Fruit fly (Drosophila melanogaster) whole organism, embryonic: ENCODE measurements around the gene AP-2alpha.

Experiments
- CG14014 ChIP-seq: fragments of 200-800 bp; sonication (Bioruptor generic); IDR thresholded peaks from 2 replicates; pipeline ENCODE4 v1.3.6; 2022; ENCODE audit warnings: missing biosample characterization, missing genetic modification characterization
- CG16779 ChIP-seq: fragments of 200-800 bp; sonication (Bioruptor generic); IDR thresholded peaks from 2 replicates; pipeline ENCODE4 v1.3.6; 2022; ENCODE audit warnings: missing biosample characterization, missing genetic modification characterization
- CG16813 ChIP-seq: fragments of 200-800 bp; sonication (Bioruptor generic); IDR thresholded peaks from 3 replicates; pipeline ENCODE4 v1.3.6; 2022; ENCODE audit warnings: missing biosample characterization, missing genetic modification characterization; ENCODE audit not compliant: partially characterized antibody
- CG16815 ChIP-seq: fragments of 200-800 bp; sonication (Bioruptor generic); optimal IDR thresholded peaks from 3 replicates; lab custom pipeline; 2017; ENCODE audit warnings: missing biosample characterization, mild to moderate bottlenecking, missing genetic modification characterization
- CG17186 ChIP-seq: fragments of 200-800 bp; sonication (Bioruptor generic); optimal IDR thresholded peaks from 3 replicates; lab custom pipeline; 2017; ENCODE audit warnings: missing biosample characterization, missing genetic modification reagents, missing genetic modification characterization
- CG17328 ChIP-seq: fragments of 200-800 bp; sonication (Bioruptor generic); IDR thresholded peaks from 2 replicates; pipeline ENCODE4 v1.3.6; 2022; ENCODE audit warnings: missing biosample characterization, missing genetic modification characterization
- CG17568 ChIP-seq: fragments of 200-800 bp; sonication (Bioruptor generic); optimal IDR thresholded peaks from 2 replicates; lab custom pipeline; 2018; ENCODE audit warnings: missing biosample characterization, mild to moderate bottlenecking, missing genetic modification characterization, moderate library complexity
- CG2116 ChIP-seq: fragments of 200-800 bp; sonication (Bioruptor generic); optimal IDR thresholded peaks from 3 replicates; lab custom pipeline; 2018; ENCODE audit warnings: missing biosample characterization, mild to moderate bottlenecking, missing genetic modification characterization
- CG2120 ChIP-seq: fragments of 200-800 bp; sonication (Bioruptor generic); optimal IDR thresholded peaks from 3 replicates; lab custom pipeline; 2016; ENCODE audit warnings: missing biosample characterization, missing genetic modification characterization
- CG2199 ChIP-seq: fragments of 200-800 bp; sonication (Bioruptor generic); IDR thresholded peaks from 3 replicates; pipeline ENCODE4 v1.3.6; 2022; ENCODE audit warnings: missing biosample characterization, missing genetic modification characterization
- CG32772 ChIP-seq: fragments of 200-800 bp; sonication (Bioruptor generic); IDR thresholded peaks from 2 replicates; pipeline ENCODE4 v1.3.6; 2022; ENCODE audit warnings: missing biosample characterization, missing genetic modification characterization
- CG4328 ChIP-seq: fragments of 200-800 bp; sonication (Bioruptor generic); optimal IDR thresholded peaks from 3 replicates; lab custom pipeline; 2017; ENCODE audit warnings: missing biosample characterization, missing genetic modification reagents, missing genetic modification characterization
- CG4617 ChIP-seq: fragments of 200-800 bp; sonication (Bioruptor generic); optimal IDR thresholded peaks from 3 replicates; lab custom pipeline; 2016; ENCODE audit warnings: missing biosample characterization, missing genetic modification characterization, borderline replicate concordance
- CG4854 ChIP-seq: fragments of 200-800 bp; sonication (Bioruptor generic); optimal IDR thresholded peaks from 2 replicates; lab custom pipeline; 2016; ENCODE audit warnings: missing biosample characterization, missing genetic modification characterization, inconsistent platforms
- CG6854 ChIP-seq: fragments of 200-800 bp; sonication (Bioruptor generic); optimal IDR thresholded peaks from 3 replicates; lab custom pipeline; 2017; ENCODE audit warnings: missing biosample characterization, mild to moderate bottlenecking, missing genetic modification characterization
- CG8290 ChIP-seq, 3 experiments: fragments of 200-800 bp; sonication (Bioruptor generic); optimal IDR thresholded peaks; 2 replicates each; lab custom pipeline; 2016 to 2019; ENCODE audit warnings: missing biosample characterization in 3 of 3, missing genetic modification characterization in 3 of 3, mild to moderate bottlenecking in 2 of 3, moderate library complexity in 1 of 3
- D19A ChIP-seq: fragments of 200-800 bp; optimal IDR thresholded peaks from 3 replicates; lab custom pipeline; 2019; ENCODE audit warnings: missing biosample characterization, mild to moderate bottlenecking, missing genetic modification characterization, moderate library complexity
- D19B ChIP-seq: fragments of 200-800 bp; sonication (Bioruptor generic); optimal IDR thresholded peaks from 2 replicates; lab custom pipeline; 2017; ENCODE audit warnings: missing biosample characterization, mild to moderate bottlenecking, missing genetic modification characterization
- Drgx ChIP-seq: fragments of 200-800 bp; sonication (Bioruptor generic); IDR thresholded peaks from 2 replicates; pipeline ENCODE4 v1.3.6; 2022; ENCODE audit warnings: missing biosample characterization, missing genetic modification characterization
- HHEX ChIP-seq: fragments of 200-800 bp; sonication (Bioruptor generic); optimal IDR thresholded peaks from 3 replicates; lab custom pipeline; 2017; ENCODE audit warnings: missing biosample characterization, mild to moderate bottlenecking, missing genetic modification characterization, missing genetic modification reagents
- Hmx ChIP-seq: fragments of 200-800 bp; sonication (Bioruptor generic); optimal IDR thresholded peaks from 2 replicates; lab custom pipeline; 2016; ENCODE audit warnings: missing biosample characterization, missing genetic modification characterization
- Hr51 ChIP-seq, 2 experiments: fragments of 200-800 bp; sonication (Bioruptor generic); optimal IDR thresholded peaks; 2 replicates in 1 of 2; 3 replicates in 1 of 2; lab custom pipeline; 2016 to 2018; ENCODE audit warnings: missing biosample characterization in 2 of 2, missing genetic modification characterization in 2 of 2, mild to moderate bottlenecking in 1 of 2, moderate library complexity in 1 of 2
- Lhr ChIP-seq: fragments of 200-800 bp; sonication (Bioruptor generic); optimal IDR thresholded peaks from 3 replicates; lab custom pipeline; 2017; ENCODE audit warnings: mild to moderate bottlenecking, missing biosample characterization, missing genetic modification reagents, missing genetic modification characterization
- MESR4 ChIP-seq: fragments of 200-800 bp; sonication (Bioruptor generic); optimal IDR thresholded peaks from 2 replicates; lab custom pipeline; 2018; ENCODE audit warnings: missing biosample characterization, mild to moderate bottlenecking, missing genetic modification characterization, moderate library complexity
- Mrtf ChIP-seq: fragments of 200-800 bp; sonication (Bioruptor generic); IDR thresholded peaks from 3 replicates; pipeline ENCODE4 v1.3.6; 2022; ENCODE audit warnings: missing biosample characterization, missing genetic modification characterization
- PHDP ChIP-seq: fragments of 200-800 bp; sonication (Bioruptor generic); optimal IDR thresholded peaks from 3 replicates; lab custom pipeline; 2018; ENCODE audit warnings: missing biosample characterization, mild to moderate bottlenecking, missing genetic modification characterization, moderate library complexity
- Ravus ChIP-seq: fragments of 200-800 bp; sonication (Bioruptor generic); IDR thresholded peaks from 2 replicates; pipeline ENCODE4 v1.3.6; 2022; ENCODE audit warnings: missing biosample characterization, missing genetic modification characterization
- Sox100B ChIP-seq: fragments of 200-800 bp; sonication (Bioruptor generic); optimal IDR thresholded peaks from 3 replicates; lab custom pipeline; 2018; ENCODE audit warnings: missing biosample characterization, mild to moderate bottlenecking, missing genetic modification characterization
- Tbp ChIP-seq: fragments of >200 bp; optimal IDR thresholded peaks from 2 replicates; lab custom pipeline; 2018; ENCODE audit warnings: missing biosample characterization, missing genetic modification characterization
- Vsx1 ChIP-seq: fragments of 200-800 bp; sonication (Bioruptor generic); optimal IDR thresholded peaks from 2 replicates; lab custom pipeline; 2017; ENCODE audit warnings: missing biosample characterization, mild to moderate bottlenecking, missing genetic modification characterization, missing genetic modification reagents
- ase ChIP-seq: fragments of 200-800 bp; sonication (Bioruptor generic); IDR thresholded peaks from 3 replicates; pipeline ENCODE4 v1.3.6; 2022; ENCODE audit warnings: missing biosample characterization, missing genetic modification characterization
- chinmo ChIP-seq: fragments of 200-800 bp; sonication (Bioruptor generic); IDR thresholded peaks from 4 replicates; pipeline ENCODE4 v1.3.6; 2022; ENCODE audit warnings: missing biosample characterization, missing genetic modification characterization; ENCODE audit not compliant: partially characterized antibody
- ci ChIP-seq: fragments of 200-800 bp; sonication (Bioruptor generic); IDR thresholded peaks from 3 replicates; pipeline ENCODE4 v1.3.6; 2022; ENCODE audit warnings: missing biosample characterization, missing genetic modification characterization
- dmrt99B ChIP-seq: fragments of 200-800 bp; sonication (Bioruptor generic); optimal IDR thresholded peaks from 2 replicates; lab custom pipeline; 2018; ENCODE audit warnings: missing biosample characterization, mild to moderate bottlenecking, missing genetic modification characterization, moderate library complexity
- en ChIP-seq: fragments of 200-800 bp; sonication (Bioruptor generic); optimal IDR thresholded peaks from 2 replicates; lab custom pipeline; 2016; ENCODE audit warnings: missing biosample characterization, missing genetic modification characterization
- gro ChIP-seq: fragments of 200-800 bp; sonication (Bioruptor generic); optimal IDR thresholded peaks from 2 replicates; lab custom pipeline; 2016; ENCODE audit warnings: missing biosample characterization, missing genetic modification characterization
- h ChIP-seq: fragments of >200 bp; optimal IDR thresholded peaks from 2 replicates; lab custom pipeline; 2017
- kay ChIP-seq: fragments of 200-800 bp; sonication (Bioruptor generic); optimal IDR thresholded peaks from 2 replicates; lab custom pipeline; 2016; ENCODE audit warnings: missing biosample characterization, missing genetic modification characterization
- nerfin-2 ChIP-seq: fragments of 200-800 bp; sonication (Bioruptor generic); IDR thresholded peaks from 2 replicates; pipeline ENCODE4 v1.3.6; 2022; ENCODE audit warnings: missing biosample characterization, missing genetic modification characterization; ENCODE audit not compliant: partially characterized antibody
- pb ChIP-seq: fragments of 200-800 bp; sonication (Bioruptor generic); optimal IDR thresholded peaks from 3 replicates; lab custom pipeline; 2016; ENCODE audit warnings: missing biosample characterization, missing genetic modification characterization
- schlank ChIP-seq: fragments of 200-800 bp; sonication (Bioruptor generic); optimal IDR thresholded peaks from 2 replicates; lab custom pipeline; 2018; ENCODE audit warnings: missing biosample characterization, mild to moderate bottlenecking, missing genetic modification characterization
- shn ChIP-seq: fragments of 200-800 bp; sonication (Bioruptor generic); optimal IDR thresholded peaks from 3 replicates; lab custom pipeline; 2016; ENCODE audit warnings: missing biosample characterization, missing genetic modification characterization
- slou ChIP-seq: fragments of 200-800 bp; sonication (Bioruptor generic); optimal IDR thresholded peaks from 3 replicates; lab custom pipeline; 2016; ENCODE audit warnings: missing biosample characterization, missing genetic modification characterization
- slp2 ChIP-seq: fragments of 200-800 bp; sonication (Bioruptor generic); optimal IDR thresholded peaks from 2 replicates; lab custom pipeline; 2016; ENCODE audit warnings: missing biosample characterization, missing genetic modification characterization
- toy ChIP-seq: fragments of 200-800 bp; sonication (Bioruptor generic); IDR thresholded peaks from 2 replicates; pipeline ENCODE4 v1.3.6; 2022; ENCODE audit warnings: missing biosample characterization, missing genetic modification characterization
- unc-4 ChIP-seq: fragments of 200-800 bp; sonication (Bioruptor generic); IDR thresholded peaks from 2 replicates; pipeline ENCODE4 v1.3.6; 2022; ENCODE audit warnings: missing biosample characterization, missing genetic modification characterization; ENCODE audit not compliant: partially characterized antibody
- vvl ChIP-seq: fragments of 200-800 bp; sonication (Bioruptor generic); IDR thresholded peaks from 2 replicates; pipeline ENCODE4 v1.3.6; 2022; ENCODE audit warnings: missing biosample characterization, missing genetic modification characterization
- wor ChIP-seq: fragments of 200-800 bp; sonication (Bioruptor generic); IDR thresholded peaks from 2 replicates; pipeline ENCODE4 v1.3.6; 2022; ENCODE audit warnings: missing biosample characterization, missing genetic modification characterization
- z ChIP-seq: fragments of 200-800 bp; sonication (Bioruptor generic); IDR thresholded peaks from 3 replicates; pipeline ENCODE4 v1.3.6; 2022; ENCODE audit warnings: missing biosample characterization, missing genetic modification characterization

AP-2alpha gene

DNA sequence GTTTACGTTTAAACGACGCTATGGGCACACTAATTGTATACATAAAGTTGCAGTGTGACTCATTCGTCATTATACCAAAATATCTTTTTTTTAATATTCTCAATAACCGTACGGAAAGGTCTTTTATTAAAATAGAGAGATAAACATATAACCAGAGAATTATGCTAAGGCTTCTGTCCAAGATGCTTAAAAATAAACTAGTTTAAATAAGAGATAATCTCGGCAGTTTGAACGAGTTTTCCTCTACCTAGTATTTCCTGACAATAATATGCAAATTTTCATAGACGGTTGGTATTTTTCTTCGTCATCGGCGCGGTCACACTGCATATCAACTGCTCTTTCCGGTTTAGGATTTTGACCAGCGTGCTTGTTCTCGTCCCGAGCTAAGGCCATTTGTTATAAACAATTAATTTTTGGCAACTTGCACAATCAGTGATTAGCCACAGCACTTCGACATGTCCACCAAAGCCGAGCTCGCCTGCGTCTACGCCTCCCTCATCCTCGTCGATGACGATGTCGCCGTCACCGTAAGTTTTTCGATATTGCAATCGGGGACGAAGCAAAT is 5.1 kb upstream of the AP-2alpha start, which contains the start of the genes CG13690 and RpLP1 (continued):
- TF ChIP-seq unc-4 (GFP tag; lab: Robert Waterston, UW) = no peak
- TF ChIP-seq CG2199 (GFP tag; lab: Robert Waterston, UW) = no peak
- peak; percentile 92 for TF ChIP-seq ci (GFP tag; lab: Robert Waterston, UW)
- peak; percentile 88 for TF ChIP-seq CG2116 (GFP tag; lab: Kevin White, UChicago)
- TF ChIP-seq CG6854 (GFP tag; lab: Kevin White, UChicago) = peak; percentile 64
- TF ChIP-seq Mrtf (GFP tag; lab: Robert Waterston, UW) = no peak
- peak; percentile 85 for TF ChIP-seq Vsx1
- peak; percentile 56 for TF ChIP-seq CG8290 (GFP tag; optimal IDR thresholded peaks at IDR 0.05; lab: Kevin White, UChicago)
- peak; percentile 41 to 85 for TF ChIP-seq CG8290 (tag; optimal IDR thresholded peaks at IDR 0.05; lab: Kevin White, UChicago)
- peak; percentile 86 for TF ChIP-seq Sox100B (GFP tag; lab: Kevin White, UChicago)
- no peak for TF ChIP-seq wor
- TF ChIP-seq Hr51 (GFP tag; optimal IDR thresholded peaks at IDR 0.05; lab: Kevin White, UChicago) = peak; percentile 39 to 72
- peak; percentile 62 for TF ChIP-seq gro (GFP tag; lab: Kevin White, UChicago)
- TF ChIP-seq Drgx = no peak
- no peak; the same call in 2 of the 3 replicates for TF ChIP-seq CG16813 (GFP tag; lab: Robert Waterston, UW)
- TF ChIP-seq dmrt99B (tag; lab: Kevin White, UChicago) = peak; percentile 58
- peak; percentile 83 for TF ChIP-seq CG17186 (GFP tag; lab: Kevin White, UChicago)
- TF ChIP-seq toy (GFP tag; lab: Robert Waterston, UW) = no peak
- peak; percentile 99 for TF ChIP-seq MESR4 (GFP tag; lab: Kevin White, UChicago)
- no peak for TF ChIP-seq CG32772 (GFP tag; lab: Robert Waterston, UW)
- no peak for TF ChIP-seq h
- TF ChIP-seq Hmx (GFP tag; lab: Kevin White, UChicago) = no peak
- peak; percentile 84 for TF ChIP-seq Lhr (GFP tag; lab: Kevin White, UChicago)
- TF ChIP-seq CG4854 (GFP tag; lab: Kevin White, UChicago) = peak; percentile 34
- peak; percentile 31 for TF ChIP-seq D19B (GFP tag; lab: Kevin White, UChicago)
- TF ChIP-seq vvl (GFP tag; lab: Robert Waterston, UW) = peak; percentile 94
- TF ChIP-seq en (GFP tag; lab: Kevin White, UChicago) = peak; percentile 72
- peak; percentile 80 for TF ChIP-seq CG17568 (GFP tag; lab: Kevin White, UChicago)
- TF ChIP-seq slp2 (GFP tag; lab: Kevin White, UChicago) = peak; percentile 61
- TF ChIP-seq Tbp (GFP tag; lab: Kevin White, UChicago) = peak; percentile 45
- TF ChIP-seq Ravus (GFP tag; lab: Robert Waterston, UW) = no peak
- TF ChIP-seq kay (GFP tag; lab: Kevin White, UChicago) = peak; percentile 83
- peak; percentile 54 for TF ChIP-seq CG17328 (GFP tag; lab: Robert Waterston, UW)
- TF ChIP-seq CG2120 (GFP tag; lab: Kevin White, UChicago) = peak; percentile 39
- peak; percentile 64; the same call in 1 of the 2 replicates for TF ChIP-seq CG14014
- TF ChIP-seq CG16815 (GFP tag; lab: Kevin White, UChicago) = no peak
- peak; percentile 39 for TF ChIP-seq slou (GFP tag; lab: Kevin White, UChicago)
- TF ChIP-seq chinmo (GFP tag; lab: Robert Waterston, UW) = no peak
- TF ChIP-seq PHDP (tag; lab: Kevin White, UChicago) = peak; percentile 83
- no peak; the same call in 2 of the 3 replicates for TF ChIP-seq ase (GFP tag; lab: Robert Waterston, UW)
- TF ChIP-seq HHEX (GFP tag; lab: Kevin White, UChicago) = peak; percentile 85
- TF ChIP-seq schlank (tag; lab: Kevin White, UChicago) = peak; percentile 65
- TF ChIP-seq z = no peak
- TF ChIP-seq pb (GFP tag; lab: Kevin White, UChicago) = peak; percentile 66
- TF ChIP-seq nerfin-2 (GFP tag; lab: Robert Waterston, UW) = no peak
- TF ChIP-seq D19A (tag; lab: Kevin White, UChicago) = no peak
- TF ChIP-seq CG4617 = peak; percentile 15
- TF ChIP-seq CG4328 (GFP tag; lab: Kevin White, UChicago) = peak; percentile 89
- TF ChIP-seq CG16779 = peak; percentile 58; the same call in 1 of the 2 replicates
- peak; percentile 72 for TF ChIP-seq shn (GFP tag; lab: Kevin White, UChicago)
